Fruit fly (Drosophila melanogaster): ENCODE results near the gene Prosbeta2R1.

The Prosbeta2R1 gene

dm6 chrX:5789187-5789586, 19.6 kb upstream of the Prosbeta2R1 start, which contains the start of gene CG15767:
Gene CG15767, plus strand, starts transcription at chrX:5789487.
- TF ChIP-seq Myc (optimal IDR thresholded peaks at IDR 0.05) (no peak), ttk (optimal IDR thresholded peaks at IDR 0.05) (no peak), insv (optimal IDR thresholded peaks at IDR 0.05) (no peak), Sin3A (optimal IDR thresholded peaks at IDR 0.05) (no peak), h (optimal IDR thresholded peaks at IDR 0.05) (no peak), psq (optimal IDR thresholded peaks at IDR 0.05) (no peak)

dm6 chrX:5791840-5792239, 16.9 kb upstream of the Prosbeta2R1 start, which contains the start of gene CG12239:
Gene CG12239, plus strand, starts transcription at chrX:5792140.
- TF ChIP-seq psq (optimal IDR thresholded peaks at IDR 0.05) (no peak), insv (optimal IDR thresholded peaks at IDR 0.05) (no peak), Myc (optimal IDR thresholded peaks at IDR 0.05) (no peak), Sin3A (optimal IDR thresholded peaks at IDR 0.05) (no peak), h (optimal IDR thresholded peaks at IDR 0.05) (no peak), ttk (optimal IDR thresholded peaks at IDR 0.05) (no peak)

dm6 chrX:5800634-5801033, 8.1 kb upstream of the Prosbeta2R1 start:
- TF ChIP-seq ttk (optimal IDR thresholded peaks at IDR 0.05) (no peak), psq (optimal IDR thresholded peaks at IDR 0.05) (no peak), h (optimal IDR thresholded peaks at IDR 0.05) (no peak), insv (optimal IDR thresholded peaks at IDR 0.05) (no peak), Myc (optimal IDR thresholded peaks at IDR 0.05) (no peak), Sin3A (optimal IDR thresholded peaks at IDR 0.05) (no peak)

dm6 chrX:5804377-5804776, 4.4 kb upstream of the Prosbeta2R1 start, which contains the start of gene Cpr5C:
Gene Cpr5C, plus strand, starts transcription at chrX:5804677.
- no peak for TF ChIP-seq Sin3A (optimal IDR thresholded peaks at IDR 0.05)
- TF ChIP-seq Myc (optimal IDR thresholded peaks at IDR 0.05): no peak
- TF ChIP-seq psq (optimal IDR thresholded peaks at IDR 0.05): no peak
- TF ChIP-seq insv (optimal IDR thresholded peaks at IDR 0.05): no peak
- TF ChIP-seq h (optimal IDR thresholded peaks at IDR 0.05): no peak
- TF ChIP-seq ttk (optimal IDR thresholded peaks at IDR 0.05): no peak

- no peak for TF ChIP-seq insv (optimal IDR thresholded peaks at IDR 0.05)
- TF ChIP-seq h (optimal IDR thresholded peaks at IDR 0.05): no peak
- TF ChIP-seq psq (optimal IDR thresholded peaks at IDR 0.05): no peak
- no peak for TF ChIP-seq ttk (optimal IDR thresholded peaks at IDR 0.05)
- TF ChIP-seq Sin3A (optimal IDR thresholded peaks at IDR 0.05): no peak
- no peak for TF ChIP-seq Myc (optimal IDR thresholded peaks at IDR 0.05)
Measured at dm6 chrX:5812877-5813276, 4.1 kb downstream of the Prosbeta2R1 start, which contains the start of gene CG44329. Gene CG44329, minus strand, starts transcription at chrX:5812977.

dm6 chrX:5815720-5816119, 7.0 kb downstream of the Prosbeta2R1 start, which contains the start of gene AgmNAT:
Gene AgmNAT, minus strand, starts transcription at chrX:5815820.
- TF ChIP-seq psq (optimal IDR thresholded peaks at IDR 0.05) (no peak), Myc (optimal IDR thresholded peaks at IDR 0.05) (no peak), h (optimal IDR thresholded peaks at IDR 0.05) (no peak), ttk (optimal IDR thresholded peaks at IDR 0.05) (no peak)

- TF ChIP-seq Myc (optimal IDR thresholded peaks at IDR 0.05): no peak
- TF ChIP-seq psq (optimal IDR thresholded peaks at IDR 0.05): no peak
- no peak for TF ChIP-seq h (optimal IDR thresholded peaks at IDR 0.05)
- no peak for TF ChIP-seq Sin3A (optimal IDR thresholded peaks at IDR 0.05)
- no peak for TF ChIP-seq insv (optimal IDR thresholded peaks at IDR 0.05)
- TF ChIP-seq ttk (optimal IDR thresholded peaks at IDR 0.05): no peak
Measured at dm6 chrX:5817191-5817590, 8.4 kb downstream of the Prosbeta2R1 start.

dm6 chrX:5818428-5818827, 9.7 kb downstream of the Prosbeta2R1 start, which contains the start of gene CG15765:
Gene CG15765, plus strand, starts transcription at chrX:5818559.
- TF ChIP-seq insv (optimal IDR thresholded peaks at IDR 0.05) (no peak), ttk (optimal IDR thresholded peaks at IDR 0.05) (no peak), Sin3A (optimal IDR thresholded peaks at IDR 0.05) (no peak), psq (optimal IDR thresholded peaks at IDR 0.05) (no peak), Myc (optimal IDR thresholded peaks at IDR 0.05) (no peak), h (optimal IDR thresholded peaks at IDR 0.05) (no peak)

- TF ChIP-seq Myc (optimal IDR thresholded peaks at IDR 0.05): no peak
- no peak for TF ChIP-seq psq (optimal IDR thresholded peaks at IDR 0.05)
- no peak for TF ChIP-seq h (optimal IDR thresholded peaks at IDR 0.05)
- TF ChIP-seq insv (optimal IDR thresholded peaks at IDR 0.05): no peak
Measured at dm6 chrX:5819972-5820371, 11.2 kb downstream of the Prosbeta2R1 start.

dm6 chrX:5839737-5840136, 31.0 kb downstream of the Prosbeta2R1 start:
- TF ChIP-seq h (optimal IDR thresholded peaks at IDR 0.05) (no peak), Myc (optimal IDR thresholded peaks at IDR 0.05) (no peak), Sin3A (optimal IDR thresholded peaks at IDR 0.05) (no peak), psq (optimal IDR thresholded peaks at IDR 0.05) (no peak), insv (optimal IDR thresholded peaks at IDR 0.05) (no peak), ttk (optimal IDR thresholded peaks at IDR 0.05) (no peak)

- TF ChIP-seq psq (optimal IDR thresholded peaks at IDR 0.05): no peak
- no peak for TF ChIP-seq insv (optimal IDR thresholded peaks at IDR 0.05)
- no peak for TF ChIP-seq h (optimal IDR thresholded peaks at IDR 0.05)
- no peak for TF ChIP-seq Myc (optimal IDR thresholded peaks at IDR 0.05)
- TF ChIP-seq Sin3A (optimal IDR thresholded peaks at IDR 0.05): no peak
- TF ChIP-seq ttk (optimal IDR thresholded peaks at IDR 0.05): no peak
Measured at dm6 chrX:5844980-5845379, 36.2 kb downstream of the Prosbeta2R1 start, which contains the start of gene CG12729. Gene CG12729, plus strand, starts transcription at chrX:5845280.

- TF ChIP-seq Myc (optimal IDR thresholded peaks at IDR 0.05) (no peak), Sin3A (optimal IDR thresholded peaks at IDR 0.05) (no peak), ttk (optimal IDR thresholded peaks at IDR 0.05) (no peak), h (optimal IDR thresholded peaks at IDR 0.05) (no peak), psq (optimal IDR thresholded peaks at IDR 0.05) (no peak), insv (optimal IDR thresholded peaks at IDR 0.05) (no peak)
Measured at dm6 chrX:5847544-5847943, 38.8 kb downstream of the Prosbeta2R1 start.

dm6 chrX:5852677-5853076, 43.9 kb downstream of the Prosbeta2R1 start:
- TF ChIP-seq insv (optimal IDR thresholded peaks at IDR 0.05) (no peak), Sin3A (optimal IDR thresholded peaks at IDR 0.05) (no peak), ttk (optimal IDR thresholded peaks at IDR 0.05) (no peak), Myc (optimal IDR thresholded peaks at IDR 0.05) (no peak), psq (optimal IDR thresholded peaks at IDR 0.05) (no peak), h (optimal IDR thresholded peaks at IDR 0.05) (no peak)
